Worm (Caenorhabditis elegans) whole organism, L3 larva: Measurements from ENCODE around the gene C14A11.9.

ENCODE experiments used
- R02D3.7 ChIP-seq: fragments of 150-350 bp; optimal IDR thresholded peaks from 2 replicates; lab custom pipeline; 2014; ENCODE audit warnings: missing biosample characterization, missing genetic modification characterization
- ZK546.5 ChIP-seq: sonication (generic microtip); optimal IDR thresholded peaks from 2 replicates; lab custom pipeline; 2017; ENCODE audit warnings: missing biosample characterization, missing genetic modification characterization
- aly-2 ChIP-seq: fragments of 150-350 bp; optimal IDR thresholded peaks from 2 replicates; lab custom pipeline; 2014; ENCODE audit warnings: missing biosample characterization, missing genetic modification characterization
- ama-1 ChIP-seq: fragments of 150-350 bp; optimal IDR thresholded peaks from 2 replicates; lab custom pipeline; 2018
- ceh-16 ChIP-seq: sonication (generic microtip); optimal IDR thresholded peaks from 2 replicates; lab custom pipeline; 2017; ENCODE audit warnings: missing biosample characterization, missing genetic modification characterization
- ceh-28 ChIP-seq: fragments of 150-350 bp; optimal IDR thresholded peaks from 2 replicates; lab custom pipeline; 2014; ENCODE audit warnings: missing biosample characterization, missing genetic modification reagents, missing genetic modification characterization
- ceh-82 ChIP-seq: fragments of 150-350 bp; optimal IDR thresholded peaks from 2 replicates; lab custom pipeline; 2014; ENCODE audit warnings: missing biosample characterization, missing genetic modification characterization
- ceh-9 ChIP-seq: sonication (generic microtip); optimal IDR thresholded peaks from 2 replicates; lab custom pipeline; 2018; ENCODE audit warnings: missing biosample characterization, missing genetic modification characterization
- daf-12 ChIP-seq: fragments of 150-350 bp; optimal IDR thresholded peaks from 2 replicates; lab custom pipeline; 2014; ENCODE audit warnings: missing biosample characterization, missing genetic modification reagents, missing genetic modification characterization
- egl-27 ChIP-seq: sonication (generic microtip); optimal IDR thresholded peaks from 4 replicates; lab custom pipeline; 2017; ENCODE audit warnings: missing biosample characterization, missing genetic modification reagents, missing genetic modification characterization
- egl-5 ChIP-seq: fragments of 150-350 bp; optimal IDR thresholded peaks from 2 replicates; lab custom pipeline; 2017; ENCODE audit warnings: missing biosample characterization, missing genetic modification reagents, missing genetic modification characterization, inconsistent platforms
- elt-1 ChIP-seq: fragments of 150-350 bp; optimal IDR thresholded peaks from 2 replicates; lab custom pipeline; 2014; ENCODE audit warnings: missing biosample characterization, missing genetic modification characterization
- elt-2 ChIP-seq: sonication (generic microtip); optimal IDR thresholded peaks from 2 replicates; lab custom pipeline; 2016; ENCODE audit warnings: missing genetic modification reagents, mild to moderate bottlenecking, missing genetic modification characterization, missing compliant biosample characterization
- elt-3 ChIP-seq, 3 experiments: fragments of 150-350 bp in 1 of 3; sonication (generic microtip) in 2 of 3; optimal IDR thresholded peaks; 2 replicates in 2 of 3; 4 replicates in 1 of 3; lab custom pipeline; 2014 to 2017; ENCODE audit warnings: missing biosample characterization in 3 of 3, missing genetic modification characterization in 3 of 3
- fkh-10 ChIP-seq: sonication (generic microtip); optimal IDR thresholded peaks from 2 replicates; lab custom pipeline; 2017; ENCODE audit warnings: missing biosample characterization, missing genetic modification reagents, missing genetic modification characterization
- fkh-2 ChIP-seq: fragments of 150-350 bp; optimal IDR thresholded peaks from 2 replicates; lab custom pipeline; 2014; ENCODE audit warnings: missing biosample characterization, missing genetic modification reagents, missing genetic modification characterization
- fos-1 ChIP-seq: fragments of 150-350 bp; optimal IDR thresholded peaks from 2 replicates; lab custom pipeline; 2014; ENCODE audit warnings: missing biosample characterization, missing genetic modification characterization
- hmg-11 ChIP-seq: sonication (generic microtip); optimal IDR thresholded peaks from 2 replicates; lab custom pipeline; 2016; ENCODE audit warnings: missing genetic modification characterization, missing compliant biosample characterization
- jun-1 ChIP-seq: fragments of 150-350 bp; optimal IDR thresholded peaks from 2 replicates; lab custom pipeline; 2014; ENCODE audit warnings: missing biosample characterization, missing genetic modification reagents, missing genetic modification characterization
- lin-15B ChIP-seq: fragments of 150-350 bp; optimal IDR thresholded peaks from 2 replicates; lab custom pipeline; 2014; ENCODE audit warnings: missing biosample characterization, missing genetic modification characterization
- lsy-12 ChIP-seq: sonication (generic microtip); optimal IDR thresholded peaks from 2 replicates; lab custom pipeline; 2016; ENCODE audit warnings: mild to moderate bottlenecking, missing genetic modification characterization, missing compliant biosample characterization
- mdl-1 ChIP-seq: fragments of 150-350 bp; optimal IDR thresholded peaks from 2 replicates; lab custom pipeline; 2014; ENCODE audit warnings: missing biosample characterization, missing genetic modification characterization
- mml-1 ChIP-seq: fragments of 150-350 bp; sonication (generic microtip); optimal IDR thresholded peaks from 3 replicates; lab custom pipeline; 2014; ENCODE audit warnings: missing biosample characterization, missing genetic modification characterization
- nfya-1 ChIP-seq: sonication (generic microtip); optimal IDR thresholded peaks from 2 replicates; lab custom pipeline; 2017; ENCODE audit warnings: missing genetic modification characterization, mild to moderate bottlenecking, missing compliant biosample characterization, antibody characterized with exemption, moderate library complexity; ENCODE audit not compliant: insufficient read depth
- nhr-11 ChIP-seq: fragments of 150-350 bp; optimal IDR thresholded peaks from 2 replicates; lab custom pipeline; 2014; ENCODE audit warnings: missing biosample characterization, missing genetic modification characterization
- nhr-12 ChIP-seq: fragments of 150-350 bp; optimal IDR thresholded peaks from 2 replicates; lab custom pipeline; 2014; ENCODE audit warnings: missing biosample characterization, missing genetic modification characterization
- nhr-23 ChIP-seq: fragments of 150-350 bp; optimal IDR thresholded peaks from 2 replicates; lab custom pipeline; 2014; ENCODE audit warnings: missing biosample characterization, missing genetic modification reagents, missing genetic modification characterization
- nhr-25 ChIP-seq: sonication (generic microtip); optimal IDR thresholded peaks from 2 replicates; lab custom pipeline; 2017; ENCODE audit warnings: missing biosample characterization, missing genetic modification characterization
- nhr-28 ChIP-seq: fragments of 150-350 bp; optimal IDR thresholded peaks from 2 replicates; lab custom pipeline; 2014; ENCODE audit warnings: missing biosample characterization, missing genetic modification characterization
- nhr-43 ChIP-seq: sonication (generic microtip); optimal IDR thresholded peaks from 2 replicates; lab custom pipeline; 2016; ENCODE audit warnings: mild to moderate bottlenecking, missing genetic modification characterization, missing compliant biosample characterization; ENCODE audit not compliant: poor library complexity, severe bottlenecking
- nhr-67 ChIP-seq: fragments of 150-350 bp; optimal IDR thresholded peaks from 2 replicates; lab custom pipeline; 2014; ENCODE audit warnings: missing biosample characterization, missing genetic modification characterization
- nhr-76 ChIP-seq: fragments of 150-350 bp; sonication (generic microtip); optimal IDR thresholded peaks from 5 replicates; lab custom pipeline; 2014; ENCODE audit warnings: missing biosample characterization, missing genetic modification characterization
- nhr-77 ChIP-seq: fragments of 150-350 bp; optimal IDR thresholded peaks from 2 replicates; lab custom pipeline; 2014; ENCODE audit warnings: missing biosample characterization, missing genetic modification characterization
- pha-4 ChIP-seq: fragments of 150-350 bp; optimal IDR thresholded peaks from 2 replicates; lab custom pipeline; 2014; ENCODE audit warnings: missing biosample characterization, missing genetic modification reagents, missing genetic modification characterization
- pqm-1 ChIP-seq: fragments of 150-350 bp; optimal IDR thresholded peaks from 2 replicates; lab custom pipeline; 2017; ENCODE audit warnings: missing biosample characterization, missing genetic modification characterization, inconsistent platforms
- sea-2 ChIP-seq: fragments of 150-350 bp; sonication (generic microtip); optimal IDR thresholded peaks from 4 replicates; lab custom pipeline; 2014; ENCODE audit warnings: missing biosample characterization, missing genetic modification reagents, missing genetic modification characterization
- snpc-4 ChIP-seq: fragments of 150-350 bp; optimal IDR thresholded peaks from 2 replicates; lab custom pipeline; 2014; ENCODE audit warnings: missing biosample characterization, missing genetic modification characterization
- unc-62 ChIP-seq: fragments of 150-350 bp; sonication (generic microtip); optimal IDR thresholded peaks from 4 replicates; lab custom pipeline; 2014; ENCODE audit warnings: missing biosample characterization, missing genetic modification reagents, missing genetic modification characterization
- ztf-11 ChIP-seq: fragments of 150-350 bp; optimal IDR thresholded peaks from 2 replicates; lab custom pipeline; 2014; ENCODE audit warnings: missing biosample characterization, missing genetic modification characterization
- ztf-4 ChIP-seq: fragments of 150-350 bp; optimal IDR thresholded peaks from 2 replicates; lab custom pipeline; 2014; ENCODE audit warnings: missing biosample characterization, missing genetic modification characterization

The C14A11.9 gene

DNA sequence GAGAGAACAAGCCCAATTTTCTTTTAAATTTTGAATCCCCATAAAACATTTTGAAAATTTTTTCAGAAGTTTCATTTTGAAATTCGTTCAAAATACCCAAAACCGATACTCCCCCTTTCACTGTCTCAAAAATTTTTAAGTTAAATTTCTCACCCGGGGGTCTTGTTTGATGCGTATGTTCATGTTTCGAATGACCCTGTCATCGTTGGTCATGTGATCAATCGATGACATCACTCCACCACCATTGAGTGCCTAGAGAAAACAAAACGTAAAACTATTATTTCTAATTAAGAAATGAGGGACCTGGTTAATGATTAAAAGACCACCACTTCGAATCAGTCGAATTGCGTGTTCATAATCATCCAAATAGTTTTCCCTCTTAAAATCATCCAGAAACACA, 48.9 kb upstream of the C14A11.9 start:
- TF ChIP-seq nhr-23 (tag; lab: Kevin White, UChicago), result peak; percentile 71
- no peak for TF ChIP-seq elt-3 (tag; optimal IDR thresholded peaks at IDR 0.05; lab: Kevin White, UChicago)
- no peak for TF ChIP-seq ztf-11 (tag; lab: Kevin White, UChicago)
- no peak for TF ChIP-seq ZK546.5 (tag; lab: Kevin White, UChicago)
- no peak for TF ChIP-seq nhr-11 (tag; lab: Kevin White, UChicago)
- no peak for TF ChIP-seq ceh-82 (tag; lab: Kevin White, UChicago)
- TF ChIP-seq sea-2 (GFP tag; lab: Kevin White, UChicago), result no peak
- no peak for TF ChIP-seq pqm-1
- TF ChIP-seq nfya-1 (tag; lab: Kevin White, UChicago), result peak; percentile 22
- TF ChIP-seq elt-2 (tag; lab: Kevin White, UChicago), result no peak
- TF ChIP-seq nhr-12 (tag; lab: Kevin White, UChicago), result no peak
- no peak for TF ChIP-seq jun-1
- TF ChIP-seq snpc-4, result no peak
- TF ChIP-seq nhr-25 (tag; lab: Kevin White, UChicago), result peak; percentile 77
- no peak for TF ChIP-seq nhr-67 (tag; lab: Kevin White, UChicago)
- TF ChIP-seq fos-1 (tag; lab: Kevin White, UChicago), result no peak
- no peak for TF ChIP-seq nhr-76 (tag; lab: Kevin White, UChicago)
- TF ChIP-seq nhr-43 (tag; lab: Kevin White, UChicago), result peak; percentile 23
- no peak for TF ChIP-seq R02D3.7 (tag; lab: Kevin White, UChicago)
- no peak for TF ChIP-seq hmg-11 (tag; lab: Kevin White, UChicago)
- TF ChIP-seq, all 47 proteins: peak for 4

DNA sequence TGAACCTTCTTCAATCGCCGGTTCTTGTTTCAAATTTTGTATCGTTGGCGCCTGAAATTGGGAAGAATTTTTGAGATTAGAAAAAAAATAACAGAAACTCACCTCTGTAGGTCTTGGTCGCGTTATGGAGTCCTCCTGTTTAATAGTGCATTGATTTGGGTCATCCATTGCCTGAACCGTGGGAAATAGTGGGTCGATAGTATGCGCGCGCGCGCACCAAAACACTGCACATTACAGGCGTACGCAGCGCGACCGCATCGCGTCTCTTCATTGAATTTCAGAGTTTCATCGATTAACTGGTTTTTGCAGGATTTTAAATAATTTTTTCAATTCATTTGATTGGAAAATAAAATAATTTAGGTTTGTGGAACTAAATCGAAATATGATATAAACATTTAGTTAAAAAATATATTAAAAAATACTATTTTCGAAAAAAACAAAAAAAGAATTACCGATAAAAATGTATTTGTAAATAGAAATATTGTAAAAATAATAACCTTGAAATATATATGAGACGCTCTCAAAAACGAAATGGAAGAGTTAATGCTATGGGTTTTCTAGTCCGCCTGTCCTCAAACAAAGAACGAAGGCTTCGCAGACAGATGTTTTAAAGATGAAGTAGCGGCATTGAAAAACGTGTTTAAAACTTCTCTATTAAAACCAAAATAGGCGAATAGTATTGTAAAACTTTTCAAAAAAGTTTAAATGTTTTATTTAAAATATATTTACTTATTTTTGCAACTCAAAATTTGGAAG, 47.8 kb upstream of the C14A11.9 start, which contains the start of gene tra-4:
tra-4 (minus strand) TSS at position 534 of the 756 bp plus-strand sequence.
- TF ChIP-seq nhr-23 (tag; lab: Kevin White, UChicago), result peak; percentile 57
- peak; percentile 6 for TF ChIP-seq nhr-43 (tag; lab: Kevin White, UChicago)
- no peak for TF ChIP-seq lin-15B (tag; lab: Kevin White, UChicago)
- peak; percentile 26 for TF ChIP-seq pha-4 (tag; lab: Kevin White, UChicago)
- TF ChIP-seq ceh-16 (tag; lab: Kevin White, UChicago), result no peak
- TF ChIP-seq ceh-9 (tag; lab: Kevin White, UChicago), result no peak
- no peak for TF ChIP-seq nhr-76 (tag; lab: Kevin White, UChicago)
- no peak for TF ChIP-seq ceh-28 (tag; lab: Kevin White, UChicago)
- no peak for TF ChIP-seq fkh-10 (GFP tag; lab: Kevin White, UChicago)
- TF ChIP-seq elt-1, result no peak
- TF ChIP-seq nfya-1 (tag; lab: Kevin White, UChicago), result peak; percentile 37
- TF ChIP-seq nhr-25 (tag; lab: Kevin White, UChicago), result peak; percentile 46
- no peak for TF ChIP-seq fkh-2 (tag; lab: Kevin White, UChicago)
- peak; percentile 36 for TF ChIP-seq snpc-4

DNA sequence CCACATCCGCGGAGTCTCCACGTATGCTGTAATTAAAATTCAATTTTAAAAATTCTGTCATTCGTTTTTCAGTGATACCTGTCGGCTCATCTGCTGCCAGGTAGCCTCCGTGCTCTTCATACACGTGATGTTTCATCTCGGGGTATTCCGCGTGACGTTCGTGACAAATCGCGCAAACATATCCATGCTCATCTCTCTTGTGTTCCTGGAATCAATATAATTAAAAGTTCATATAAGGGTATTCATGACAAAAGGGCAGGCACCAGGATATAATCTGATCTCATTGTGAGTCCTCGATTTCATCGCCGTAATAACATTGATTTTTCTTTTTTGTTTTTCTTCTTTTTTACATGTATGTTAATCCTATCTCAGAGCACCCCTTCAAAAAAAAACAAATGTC, 44.5 kb upstream of the C14A11.9 start:
- TF ChIP-seq hmg-11 (tag; lab: Kevin White, UChicago) (no peak), ceh-16 (tag; lab: Kevin White, UChicago) (no peak), ama-1 (lab: Kevin White, UChicago) (peak; percentile 9), ztf-4 (tag; lab: Kevin White, UChicago) (no peak), aly-2 (tag; lab: Kevin White, UChicago) (no peak), jun-1 (no peak)

DNA sequence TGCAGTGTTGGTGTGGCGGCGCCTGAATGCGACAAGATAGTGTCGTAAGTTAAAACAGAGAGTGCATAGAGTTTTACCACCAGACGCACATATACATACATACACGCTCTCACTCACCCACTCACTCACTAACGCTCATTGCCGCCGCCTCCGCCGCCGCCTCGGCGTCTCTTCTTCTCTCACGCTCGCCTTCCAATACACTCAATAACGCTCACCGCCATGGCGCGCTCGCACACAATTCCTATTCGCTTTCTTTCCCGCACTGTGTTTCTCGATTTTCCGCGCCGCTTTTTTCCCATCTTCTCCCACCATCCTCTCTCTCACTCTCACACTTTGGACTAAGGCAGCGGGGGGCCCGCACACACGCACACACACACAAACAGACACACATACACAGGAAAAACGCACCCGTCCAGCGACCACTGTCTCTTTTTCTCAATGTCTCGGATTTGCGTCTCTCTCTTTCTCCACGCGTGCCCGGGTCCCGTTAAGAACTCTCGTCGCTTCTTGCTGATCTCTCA, 43.0 kb upstream of the C14A11.9 start, which contains the start of gene kin-29:
kin-29 (minus strand) TSS at position 51 of the 521 bp plus-strand sequence.
- no peak for TF ChIP-seq nhr-28
- peak; percentile 45 for TF ChIP-seq lin-15B (tag; lab: Kevin White, UChicago)
- peak; percentile 83 for TF ChIP-seq elt-2 (tag; lab: Kevin White, UChicago)
- no peak for TF ChIP-seq nhr-77 (tag; lab: Kevin White, UChicago)
- TF ChIP-seq lsy-12, result peak; percentile 81
- peak; percentile 41 for TF ChIP-seq nhr-43 (tag; lab: Kevin White, UChicago)
- peak; percentile 90 for TF ChIP-seq nfya-1 (tag; lab: Kevin White, UChicago)
- peak; percentile 80 for TF ChIP-seq nhr-25 (tag; lab: Kevin White, UChicago)
- TF ChIP-seq hmg-11 (tag; lab: Kevin White, UChicago), result peak; percentile 99
- TF ChIP-seq mml-1 (tag; lab: Kevin White, UChicago), result no peak
- peak; percentile 92 for TF ChIP-seq jun-1
- peak; percentile 20 for TF ChIP-seq egl-5
- TF ChIP-seq fkh-10 (GFP tag; lab: Kevin White, UChicago), result peak; percentile 65
- TF ChIP-seq ZK546.5 (tag; lab: Kevin White, UChicago), result no peak
- no peak for TF ChIP-seq nhr-12 (tag; lab: Kevin White, UChicago)
- peak; percentile 61 for TF ChIP-seq unc-62
- TF ChIP-seq ceh-16 (tag; lab: Kevin White, UChicago), result no peak
- peak; percentile 37 for TF ChIP-seq mdl-1 (tag; lab: Kevin White, UChicago)
- peak; percentile 28 for TF ChIP-seq ztf-4 (tag; lab: Kevin White, UChicago)
- peak; percentile 56 for TF ChIP-seq nhr-23 (tag; lab: Kevin White, UChicago)
- TF ChIP-seq fos-1 (tag; lab: Kevin White, UChicago), result peak; percentile 68
- TF ChIP-seq egl-27 (tag; lab: Kevin White, UChicago), result peak; percentile 88
- TF ChIP-seq pha-4 (tag; lab: Kevin White, UChicago), result peak; percentile 60
- TF ChIP-seq ztf-11 (tag; lab: Kevin White, UChicago), result no peak
- no peak for TF ChIP-seq fkh-2 (tag; lab: Kevin White, UChicago)
- no peak for TF ChIP-seq daf-12 (tag; lab: Kevin White, UChicago)
- TF ChIP-seq R02D3.7 (tag; lab: Kevin White, UChicago), result peak; percentile 31
- TF ChIP-seq aly-2 (tag; lab: Kevin White, UChicago), result no peak
